Fruit fly (Drosophila melanogaster) whole organism, wandering third instar larva: ENCODE results near the gene MAGE.

ENCODE experiments used
- Abd-B ChIP-seq: fragments of >200 bp; optimal IDR thresholded peaks from 2 replicates; lab custom pipeline; 2017; ENCODE audit warnings: missing biosample characterization, missing genetic modification characterization
- CG32264 ChIP-seq: fragments of 200-800 bp; sonication (Bioruptor generic); optimal IDR thresholded peaks from 2 replicates; lab custom pipeline; 2016; ENCODE audit warnings: missing biosample characterization, missing genetic modification characterization
- CG9705 ChIP-seq: fragments of 200-800 bp; sonication (Bioruptor generic); optimal IDR thresholded peaks from 2 replicates; lab custom pipeline; 2018; ENCODE audit warnings: missing biosample characterization, mild to moderate bottlenecking, missing genetic modification characterization
- CrebA ChIP-seq: fragments of 200-800 bp; sonication (Bioruptor generic); optimal IDR thresholded peaks from 2 replicates; lab custom pipeline; 2016; ENCODE audit warnings: missing biosample characterization, mild to moderate bottlenecking, missing genetic modification characterization, borderline replicate concordance
- Dfd ChIP-seq: fragments of >200 bp; optimal IDR thresholded peaks from 2 replicates; lab custom pipeline; 2017; ENCODE audit warnings: missing biosample characterization, missing genetic modification characterization
- Dif ChIP-seq: fragments of 200-275, 200-300 bp; sonication (Bioruptor generic); optimal IDR thresholded peaks from 2 replicates; lab custom pipeline; 2018; ENCODE audit warnings: missing biosample characterization, missing genetic modification characterization; ENCODE audit not compliant: partially characterized antibody
- GATAd ChIP-seq: sonication (Bioruptor generic); optimal IDR thresholded peaks from 2 replicates; lab custom pipeline; 2016; ENCODE audit warnings: missing biosample characterization, missing genetic modification characterization
- HLH106 ChIP-seq: fragments of 200-800 bp; optimal IDR thresholded peaks from 3 replicates; lab custom pipeline; 2019; ENCODE audit warnings: missing biosample characterization, mild to moderate bottlenecking, missing genetic modification characterization, moderate library complexity
- Hnf4 ChIP-seq: fragments of 200-800 bp; sonication (Bioruptor generic); optimal IDR thresholded peaks from 2 replicates; lab custom pipeline; 2016; ENCODE audit warnings: missing biosample characterization, mild to moderate bottlenecking, missing genetic modification characterization
- Hr78 ChIP-seq: fragments of >200 bp; optimal IDR thresholded peaks from 2 replicates; lab custom pipeline; 2017; ENCODE audit warnings: missing biosample characterization, missing genetic modification characterization
- Hr83 ChIP-seq: fragments of 200-300 bp; sonication (Bioruptor generic); optimal IDR thresholded peaks from 2 replicates; lab custom pipeline; 2016; ENCODE audit warnings: missing biosample characterization, mild to moderate bottlenecking, missing genetic modification characterization, moderate library complexity; ENCODE audit not compliant: poor library complexity, severe bottlenecking
- Jra ChIP-seq: sonication (Bioruptor generic); optimal IDR thresholded peaks from 2 replicates; lab custom pipeline; 2016; ENCODE audit warnings: missing biosample characterization, missing genetic modification characterization
- Mio ChIP-seq: sonication (Bioruptor generic); optimal IDR thresholded peaks from 2 replicates; lab custom pipeline; 2016; ENCODE audit warnings: missing biosample characterization, missing genetic modification characterization
- Myc ChIP-seq: fragments of >200 bp; optimal IDR thresholded peaks from 2 replicates; lab custom pipeline; 2017
- N ChIP-seq: fragments of >200 bp; optimal IDR thresholded peaks from 2 replicates; lab custom pipeline; 2018; ENCODE audit warnings: missing biosample characterization, missing external identifiers, missing genetic modification characterization
- OdsH ChIP-seq: fragments of 200-800 bp; sonication (Bioruptor generic); optimal IDR thresholded peaks from 2 replicates; lab custom pipeline; 2016; ENCODE audit warnings: missing biosample characterization, mild to moderate bottlenecking, missing genetic modification characterization
- Rel ChIP-seq, 2 experiments: fragments of 200-800 bp; sonication (Bioruptor generic) in 1 of 2; optimal IDR thresholded peaks; 2 replicates in 1 of 2; 3 replicates in 1 of 2; lab custom pipeline; 2016 to 2019; ENCODE audit warnings: mild to moderate bottlenecking in 2 of 2, missing biosample characterization in 2 of 2, missing genetic modification characterization in 2 of 2, moderate library complexity in 1 of 2
- Sp1 ChIP-seq: fragments of 200-800 bp; sonication (Bioruptor generic); optimal IDR thresholded peaks from 3 replicates; lab custom pipeline; 2019; ENCODE audit warnings: missing biosample characterization, mild to moderate bottlenecking, missing genetic modification characterization, moderate library complexity
- Vsx2 ChIP-seq: fragments of 200-300, 225-300 bp; sonication (Bioruptor generic); optimal IDR thresholded peaks from 2 replicates; lab custom pipeline; 2018; ENCODE audit warnings: missing biosample characterization, missing genetic modification characterization; ENCODE audit not compliant: partially characterized antibody
- br ChIP-seq: fragments of 200-800 bp; sonication (Bioruptor generic); optimal IDR thresholded peaks from 2 replicates; lab custom pipeline; 2016; ENCODE audit warnings: missing biosample characterization, missing genetic modification characterization
- brk ChIP-seq: fragments of 200-800 bp; sonication (Bioruptor generic); optimal IDR thresholded peaks from 2 replicates; lab custom pipeline; 2016; ENCODE audit warnings: missing biosample characterization, mild to moderate bottlenecking, missing genetic modification characterization
- dl ChIP-seq, 2 experiments: fragments of 175-275, 200-275 bp in 1 of 2; fragments of 200-275 bp in 1 of 2; sonication (Bioruptor generic); optimal IDR thresholded peaks; lab custom pipeline; 2018; ENCODE audit warnings: mild to moderate bottlenecking in 2 of 2, missing biosample characterization in 2 of 2, missing genetic modification characterization in 2 of 2, moderate library complexity in 2 of 2; ENCODE audit not compliant: partially characterized antibody in 2 of 2, insufficient read depth in 1 of 2
- dmrt93B ChIP-seq: fragments of 200-800 bp; sonication (Bioruptor generic); optimal IDR thresholded peaks from 2 replicates; lab custom pipeline; 2018; ENCODE audit warnings: missing biosample characterization, mild to moderate bottlenecking, missing genetic modification characterization
- dsf ChIP-seq: sonication (Bioruptor generic); optimal IDR thresholded peaks from 2 replicates; lab custom pipeline; 2016; ENCODE audit warnings: missing biosample characterization, missing genetic modification characterization, borderline replicate concordance
- ey ChIP-seq: fragments of 200-800 bp; sonication (Bioruptor generic); optimal IDR thresholded peaks from 2 replicates; lab custom pipeline; 2016; ENCODE audit warnings: missing biosample characterization, missing genetic modification characterization
- foxo ChIP-seq, 2 experiments: fragments of 200-800 bp; sonication (Bioruptor generic); optimal IDR thresholded peaks; 2 replicates in 1 of 2; 3 replicates in 1 of 2; lab custom pipeline; 2016 to 2017; ENCODE audit warnings: missing biosample characterization in 2 of 2, missing genetic modification characterization in 2 of 2
- fru ChIP-seq: fragments of 200-800 bp; sonication (Bioruptor generic); optimal IDR thresholded peaks from 3 replicates; lab custom pipeline; 2016; ENCODE audit warnings: missing biosample characterization, mild to moderate bottlenecking, missing genetic modification characterization
- h ChIP-seq: fragments of 200-800 bp; sonication (Bioruptor generic); optimal IDR thresholded peaks from 3 replicates; lab custom pipeline; 2016; ENCODE audit warnings: missing biosample characterization, mild to moderate bottlenecking, missing genetic modification characterization
- jim ChIP-seq: fragments of 175-275, 200-325 bp; sonication (Bioruptor generic); optimal IDR thresholded peaks from 2 replicates; lab custom pipeline; 2016; ENCODE audit warnings: missing biosample characterization, mild to moderate bottlenecking, missing genetic modification characterization
- lola ChIP-seq: fragments of >200 bp; optimal IDR thresholded peaks from 2 replicates; lab custom pipeline; 2017; ENCODE audit warnings: missing biosample characterization, missing genetic modification characterization
- pan ChIP-seq: fragments of >200 bp; optimal IDR thresholded peaks from 2 replicates; lab custom pipeline; 2017
- psq ChIP-seq: fragments of 200-800 bp; sonication (Bioruptor generic); optimal IDR thresholded peaks from 3 replicates; lab custom pipeline; 2017; ENCODE audit warnings: missing biosample characterization, mild to moderate bottlenecking, missing genetic modification characterization, moderate library complexity
- rgr ChIP-seq: fragments of 200-800 bp; sonication (Bioruptor generic); optimal IDR thresholded peaks from 3 replicates; lab custom pipeline; 2016; ENCODE audit warnings: missing biosample characterization, mild to moderate bottlenecking, missing genetic modification characterization
- sage ChIP-seq: fragments of 200-800 bp; sonication (Bioruptor generic); optimal IDR thresholded peaks from 2 replicates; lab custom pipeline; 2016; ENCODE audit warnings: missing biosample characterization, mild to moderate bottlenecking, missing genetic modification characterization
- sv ChIP-seq: fragments of 200-800 bp; sonication (Bioruptor generic); optimal IDR thresholded peaks from 3 replicates; lab custom pipeline; 2016; ENCODE audit warnings: missing biosample characterization, missing genetic modification characterization
- tai ChIP-seq: sonication (Bioruptor generic); optimal IDR thresholded peaks from 2 replicates; lab custom pipeline; 2016; ENCODE audit warnings: missing biosample characterization, missing genetic modification characterization
- usp ChIP-seq: fragments of >200 bp; optimal IDR thresholded peaks from 2 replicates; lab custom pipeline; 2017; ENCODE audit warnings: missing biosample characterization, missing genetic modification characterization
- woc ChIP-seq: sonication (Bioruptor generic); optimal IDR thresholded peaks from 2 replicates; lab custom pipeline; 2016; ENCODE audit warnings: missing biosample characterization, mild to moderate bottlenecking, missing genetic modification characterization

The MAGE gene

dm6 chr3R:7127966-7128365 lies 27.0 kb downstream of the MAGE start, which contains the start of gene CG10068 (continued):
- TF ChIP-seq brk (GFP tag; lab: Kevin White, UChicago) (peak; percentile 80), Hr78 (no peak), sv (GFP tag; lab: Kevin White, UChicago) (peak; percentile 91), pan (lab: Kevin White, UChicago) (no peak), Jra (GFP tag; lab: Kevin White, UChicago) (peak; percentile 87), CrebA (GFP tag; lab: Kevin White, UChicago) (no peak), jim (GFP tag; lab: Kevin White, UChicago) (no peak), h (GFP tag; lab: Kevin White, UChicago) (peak; percentile 90), Vsx2 (GFP tag; lab: Kevin White, UChicago) (no peak), br (GFP tag; lab: Kevin White, UChicago) (peak; percentile 88), usp (no peak), ey (GFP tag; lab: Kevin White, UChicago) (peak; percentile 81), dl (GFP tag; optimal IDR thresholded peaks at IDR 0.05; lab: Kevin White, UChicago; ENCODE audit: insufficient read depth in 1 of 2, partially characterized antibody in 2 of 2) (no peak), fru (GFP tag; lab: Kevin White, UChicago) (peak; percentile 84), woc (GFP tag; lab: Kevin White, UChicago) (peak; percentile 69), Hnf4 (peak; percentile 88), Myc (lab: Kevin White, UChicago) (peak; percentile 20)

- no peak for TF ChIP-seq CrebA (GFP tag; lab: Kevin White, UChicago)
- TF ChIP-seq usp, result no peak
- TF ChIP-seq rgr, result peak; percentile 84
- TF ChIP-seq pan (lab: Kevin White, UChicago), result no peak
- TF ChIP-seq brk (GFP tag; lab: Kevin White, UChicago), result peak; percentile 81
- TF ChIP-seq HLH106 (tag; lab: Kevin White, UChicago), result peak; percentile 90
- no peak for TF ChIP-seq Abd-B (GFP tag; lab: Kevin White, UChicago)
- TF ChIP-seq Mio, result peak; percentile 21
- TF ChIP-seq dmrt93B (GFP tag; lab: Kevin White, UChicago), result peak; percentile 79
- TF ChIP-seq OdsH (GFP tag; lab: Kevin White, UChicago), result peak; percentile 76
- TF ChIP-seq Dfd (GFP tag; lab: Kevin White, UChicago), result no peak
- no peak for TF ChIP-seq Vsx2 (GFP tag; lab: Kevin White, UChicago)
- peak; percentile 76 for TF ChIP-seq br (GFP tag; lab: Kevin White, UChicago)
- TF ChIP-seq lola (GFP tag; lab: Kevin White, UChicago), result no peak
- peak; percentile 91 for TF ChIP-seq jim (GFP tag; lab: Kevin White, UChicago)
- peak; percentile 81 for TF ChIP-seq GATAd (GFP tag; lab: Kevin White, UChicago)
- no peak for TF ChIP-seq CG32264 (GFP tag; lab: Kevin White, UChicago)
- no peak for TF ChIP-seq dl (GFP tag; optimal IDR thresholded peaks at IDR 0.05; lab: Kevin White, UChicago; ENCODE audit: insufficient read depth in 1 of 2, partially characterized antibody in 2 of 2)
- TF ChIP-seq Hnf4, result peak; percentile 89
- no peak for TF ChIP-seq Dif (GFP tag; lab: Kevin White, UChicago)
- TF ChIP-seq Sp1, result peak; percentile 81
- TF ChIP-seq ey (GFP tag; lab: Kevin White, UChicago), result peak; percentile 89
- peak; percentile 77 for TF ChIP-seq psq (GFP tag; lab: Kevin White, UChicago)
- TF ChIP-seq dsf, result peak; percentile 91
- TF ChIP-seq Myc (lab: Kevin White, UChicago), result peak; percentile 1
- TF ChIP-seq Hr78, result no peak
- peak; percentile 84 for TF ChIP-seq fru (GFP tag; lab: Kevin White, UChicago)
- TF ChIP-seq foxo (GFP tag; optimal IDR thresholded peaks at IDR 0.05; lab: Kevin White, UChicago), result peak in 1 of 2 experiments; percentile 92
- TF ChIP-seq N (GFP tag; lab: Kevin White, UChicago), result no peak
- peak; percentile 88 for TF ChIP-seq Jra (GFP tag; lab: Kevin White, UChicago)
- peak; percentile 43 for TF ChIP-seq sage (GFP tag; lab: Kevin White, UChicago)
- TF ChIP-seq sv (GFP tag; lab: Kevin White, UChicago), result peak; percentile 84
- no peak for TF ChIP-seq Rel (GFP tag; optimal IDR thresholded peaks at IDR 0.05; lab: Kevin White, UChicago)
- TF ChIP-seq Rel (tag; optimal IDR thresholded peaks at IDR 0.05; lab: Kevin White, UChicago), result peak; percentile 21
- TF ChIP-seq woc (GFP tag; lab: Kevin White, UChicago), result peak; percentile 84
- TF ChIP-seq Hr83 (GFP tag; lab: Kevin White, UChicago), result peak; percentile 96
- peak; percentile 79 for TF ChIP-seq CG9705 (GFP tag; lab: Kevin White, UChicago)
- TF ChIP-seq tai (GFP tag; lab: Kevin White, UChicago), result peak; percentile 94
- peak; percentile 86 for TF ChIP-seq h (GFP tag; lab: Kevin White, UChicago)
Observed at dm6 chr3R:7124109-7124639, 30.8 kb downstream of the MAGE start, which contains the start of the genes Alh and CG10098. TSS of gene Alh (minus strand) at chr3R:7124185. TSS of gene CG10098 (plus strand) at chr3R:7124548.
